Worm (Caenorhabditis elegans) whole organism, L4 larva: ENCODE measurements around the gene C18H9.6.

Experiments
- D1046.2 ChIP-seq: fragments of 200-800 bp; sonication (Bioruptor generic); IDR thresholded peaks from 2 replicates; pipeline ENCODE4 v1.3.6; 2022; ENCODE audit warnings: missing genetic modification characterization, missing compliant biosample characterization
- F49E8.2 ChIP-seq: sonication (generic microtip); optimal IDR thresholded peaks from 2 replicates; lab custom pipeline; 2016; ENCODE audit warnings: missing compliant biosample characterization, mild to moderate bottlenecking, missing genetic modification characterization, borderline replicate concordance
- Y48G9A.11 ChIP-seq: fragments of 200-800 bp; sonication (Bioruptor generic); IDR thresholded peaks from 2 replicates; pipeline ENCODE4 v1.3.6; 2022; ENCODE audit warnings: missing genetic modification reagents, missing genetic modification characterization, missing compliant biosample characterization
- ZK546.5 ChIP-seq, 2 experiments: sonication (generic microtip); optimal IDR thresholded peaks; 2 replicates each; lab custom pipeline; 2017; ENCODE audit warnings: missing biosample characterization in 2 of 2, missing genetic modification characterization in 2 of 2
- ama-1 ChIP-seq: fragments of 150-350 bp; optimal IDR thresholded peaks from 2 replicates; lab custom pipeline; 2014; ENCODE audit warnings: inconsistent platforms, mixed read lengths
- egl-27 ChIP-seq: sonication (generic microtip); optimal IDR thresholded peaks from 3 replicates; lab custom pipeline; 2017; ENCODE audit warnings: missing biosample characterization, missing genetic modification reagents, missing genetic modification characterization
- hif-1 ChIP-seq, 2 experiments: sonication (generic microtip); optimal IDR thresholded peaks; 2 replicates each; lab custom pipeline; 2016 to 2017; ENCODE audit warnings: missing compliant biosample characterization in 2 of 2, missing genetic modification characterization in 2 of 2, missing genetic modification reagents in 2 of 2, missing genotype in 2 of 2, mild to moderate bottlenecking in 1 of 2
- lin-39 ChIP-seq: fragments of 150-350 bp; optimal IDR thresholded peaks from 2 replicates; lab custom pipeline; 2014; ENCODE audit warnings: missing biosample characterization, missing genetic modification reagents, missing genetic modification characterization
- lsy-2 ChIP-seq, 2 experiments: fragments of 150-350 bp in 1 of 2; sonication (generic microtip) in 1 of 2; optimal IDR thresholded peaks; 2 replicates each; lab custom pipeline; 2014 to 2017; ENCODE audit warnings: missing biosample characterization in 2 of 2, missing genetic modification characterization in 2 of 2
- nhr-237 ChIP-seq: sonication (generic microtip); optimal IDR thresholded peaks from 2 replicates; lab custom pipeline; 2017; ENCODE audit warnings: missing biosample characterization, missing genetic modification characterization
- nhr-77 ChIP-seq: fragments of 150-350 bp; optimal IDR thresholded peaks from 2 replicates; lab custom pipeline; 2014; ENCODE audit warnings: missing biosample characterization, missing genetic modification characterization
- pha-4 ChIP-seq, 2 experiments: fragments of 150-350 bp in 1 of 2; fragments of 200-800 bp in 1 of 2; sonication (Bioruptor generic) in 1 of 2; IDR thresholded peaks in 1 of 2; optimal IDR thresholded peaks in 1 of 2; 2 replicates each; pipeline versions ENCODE4 v1.3.6 to Lab custom; 2014 to 2022; ENCODE audit warnings: missing genetic modification characterization in 2 of 2, missing genetic modification reagents in 2 of 2, missing biosample characterization in 1 of 2, missing compliant biosample characterization in 1 of 2
- pqm-1 ChIP-seq: sonication (generic microtip); optimal IDR thresholded peaks from 2 replicates; lab custom pipeline; 2017; ENCODE audit warnings: missing biosample characterization, missing genetic modification characterization
- tag-97 ChIP-seq: fragments of 200-800 bp; sonication (Bioruptor generic); IDR thresholded peaks from 2 replicates; pipeline ENCODE4 v1.3.6; 2022; ENCODE audit warnings: missing genetic modification characterization, missing compliant biosample characterization

DNA sequence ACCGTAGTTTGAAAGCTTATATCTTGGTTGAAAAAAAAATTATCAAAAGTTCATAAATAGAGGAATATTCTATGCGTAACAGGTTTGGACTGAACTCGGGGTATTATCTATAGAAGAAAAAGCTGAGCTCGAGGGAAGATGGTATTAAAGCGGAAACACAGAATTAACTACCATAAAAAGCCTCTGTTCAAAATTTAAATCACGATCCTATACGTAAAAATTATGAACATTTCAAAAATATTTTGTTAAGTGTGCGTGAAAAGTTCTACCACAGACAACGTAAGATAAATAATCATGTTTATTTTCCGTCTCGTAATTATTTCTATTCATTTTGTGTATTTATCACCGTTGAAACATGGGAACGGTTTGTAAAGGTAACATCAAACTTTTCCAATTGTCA is 45.0 kb upstream of the C18H9.6 start, which contains the start of gene F41G3.5:
- TF ChIP-seq hif-1 (tag; optimal IDR thresholded peaks at IDR 0.05; lab: Kevin White, UChicago) (no peak), nhr-77 (tag; lab: Kevin White, UChicago) (no peak), ama-1 (lab: Kevin White, UChicago) (no peak), D1046.2 (GFP tag; lab: Robert Waterston, UW) (no peak), lin-39 (tag; lab: Kevin White, UChicago) (no peak), nhr-237 (tag; lab: Kevin White, UChicago) (no peak), Y48G9A.11 (no peak), ZK546.5 (tag; optimal IDR thresholded peaks at IDR 0.05; lab: Kevin White, UChicago) (no peak), pqm-1 (tag; lab: Kevin White, UChicago) (no peak), tag-97 (no peak), pha-4 (GFP tag; IDR thresholded peaks at IDR 0.05; lab: Robert Waterston, UW) (no peak), pha-4 (tag; optimal IDR thresholded peaks at IDR 0.05; lab: Kevin White, UChicago) (no peak), egl-27 (tag; lab: Kevin White, UChicago) (no peak), lsy-2 (tag; optimal IDR thresholded peaks at IDR 0.05; lab: Kevin White, UChicago) (no peak), F49E8.2 (tag; lab: Kevin White, UChicago) (no peak)
